Fruit fly (Drosophila melanogaster) whole organism, embryonic: ENCODE results near the gene eas.
A peak's percentile ranks its signal among the peaks of the same experiment; 100 is the strongest.

ENCODE experiments used
- Antp ChIP-seq: fragments of 200-800 bp; sonication (Bioruptor generic); optimal IDR thresholded peaks from 3 replicates; lab custom pipeline; 2016; ENCODE audit warnings: missing biosample characterization, missing genetic modification characterization
- CG10267 ChIP-seq: fragments of 200-800 bp; sonication (Bioruptor generic); optimal IDR thresholded peaks from 2 replicates; lab custom pipeline; 2018; ENCODE audit warnings: missing biosample characterization, mild to moderate bottlenecking, missing genetic modification characterization, moderate library complexity
- CG10366 ChIP-seq: fragments of 200-800 bp; sonication (Bioruptor generic); IDR thresholded peaks from 2 replicates; pipeline ENCODE4 v1.3.6; 2022; ENCODE audit warnings: missing biosample characterization, missing genetic modification characterization
- CG10462 ChIP-seq: fragments of 200-800 bp; sonication (Bioruptor generic); optimal IDR thresholded peaks from 2 replicates; lab custom pipeline; 2016; ENCODE audit warnings: missing biosample characterization, missing genetic modification characterization
- CG11695 ChIP-seq: fragments of 200-800 bp; sonication (Bioruptor generic); IDR thresholded peaks from 3 replicates; pipeline ENCODE4 v1.3.6; 2022; ENCODE audit warnings: missing biosample characterization, missing genetic modification characterization
- CG12236 ChIP-seq: fragments of 200-800 bp; sonication (Bioruptor generic); optimal IDR thresholded peaks from 2 replicates; lab custom pipeline; 2016; ENCODE audit warnings: missing biosample characterization, missing genetic modification characterization
- CG12744 ChIP-seq: fragments of 200-800 bp; sonication (Bioruptor generic); optimal IDR thresholded peaks from 2 replicates; lab custom pipeline; 2016; ENCODE audit warnings: missing biosample characterization, missing genetic modification characterization
- CG14710 ChIP-seq: fragments of 200-800 bp; sonication (Bioruptor generic); optimal IDR thresholded peaks from 3 replicates; lab custom pipeline; 2019; ENCODE audit warnings: missing biosample characterization, mild to moderate bottlenecking, missing genetic modification characterization, moderate library complexity
- CG14860 ChIP-seq: fragments of 200-800 bp; sonication (Bioruptor generic); IDR thresholded peaks from 3 replicates; pipeline ENCODE4 v1.3.6; 2022; ENCODE audit warnings: missing biosample characterization, missing genetic modification characterization; ENCODE audit not compliant: partially characterized antibody
- CG15601 ChIP-seq: fragments of 200-800 bp; sonication (Bioruptor generic); optimal IDR thresholded peaks from 3 replicates; lab custom pipeline; 2019; ENCODE audit warnings: missing biosample characterization, mild to moderate bottlenecking, missing genetic modification characterization, moderate library complexity
- CG16813 ChIP-seq: fragments of 200-800 bp; sonication (Bioruptor generic); IDR thresholded peaks from 3 replicates; pipeline ENCODE4 v1.3.6; 2022; ENCODE audit warnings: missing biosample characterization, missing genetic modification characterization; ENCODE audit not compliant: partially characterized antibody
- CG17359 ChIP-seq: fragments of 200-800 bp; sonication (Bioruptor generic); optimal IDR thresholded peaks from 3 replicates; lab custom pipeline; 2018; ENCODE audit warnings: missing biosample characterization, mild to moderate bottlenecking, missing genetic modification characterization, moderate library complexity
- CG18619 ChIP-seq: fragments of 200-800 bp; sonication (Bioruptor generic); optimal IDR thresholded peaks from 3 replicates; lab custom pipeline; 2017; ENCODE audit warnings: missing biosample characterization, mild to moderate bottlenecking, missing genetic modification characterization
- CG18764 ChIP-seq: fragments of 200-800 bp; sonication (Bioruptor generic); optimal IDR thresholded peaks from 3 replicates; lab custom pipeline; 2016; ENCODE audit warnings: missing biosample characterization, missing genetic modification characterization
- CG2116 ChIP-seq: fragments of 200-800 bp; sonication (Bioruptor generic); optimal IDR thresholded peaks from 3 replicates; lab custom pipeline; 2018; ENCODE audit warnings: missing biosample characterization, mild to moderate bottlenecking, missing genetic modification characterization
- CG2129 ChIP-seq: fragments of 200-800 bp; sonication (Bioruptor generic); IDR thresholded peaks from 2 replicates; pipeline ENCODE4 v1.3.6; 2022; ENCODE audit warnings: missing biosample characterization, missing genetic modification characterization; ENCODE audit not compliant: partially characterized antibody
- CG4282 ChIP-seq: fragments of 200-800 bp; sonication (Bioruptor generic); optimal IDR thresholded peaks from 2 replicates; lab custom pipeline; 2016; ENCODE audit warnings: missing biosample characterization, missing genetic modification characterization
- CG6254 ChIP-seq: fragments of 200-800 bp; sonication (Bioruptor generic); optimal IDR thresholded peaks from 3 replicates; lab custom pipeline; 2017; ENCODE audit warnings: mild to moderate bottlenecking, missing biosample characterization, missing genetic modification reagents, missing genetic modification characterization
- CG6813 ChIP-seq: fragments of 200-800 bp; sonication (Bioruptor generic); optimal IDR thresholded peaks from 2 replicates; lab custom pipeline; 2017; ENCODE audit warnings: missing biosample characterization, missing genetic modification characterization, mild to moderate bottlenecking, moderate library complexity, missing genetic modification reagents
- Dref ChIP-seq: fragments of 200-800 bp; sonication (Bioruptor generic); IDR thresholded peaks from 2 replicates; pipeline ENCODE4 v1.3.6; 2022; ENCODE audit warnings: missing biosample characterization, missing genetic modification characterization
- Drgx ChIP-seq: fragments of 200-800 bp; sonication (Bioruptor generic); IDR thresholded peaks from 2 replicates; pipeline ENCODE4 v1.3.6; 2022; ENCODE audit warnings: missing biosample characterization, missing genetic modification characterization
- E2f2 ChIP-seq: fragments of 200-800 bp; sonication (Bioruptor generic); IDR thresholded peaks from 2 replicates; pipeline ENCODE4 v1.3.6; 2022; ENCODE audit warnings: missing biosample characterization, missing genetic modification characterization
- Ets65A ChIP-seq: fragments of 200-800 bp; sonication (Bioruptor generic); peaks from one replicate; lab custom pipeline; 2016; ENCODE audit warnings: missing biosample characterization, missing genetic modification characterization
- GATAe ChIP-seq: fragments of 200-800 bp; sonication (Bioruptor generic); conservative IDR thresholded peaks from 2 replicates; pipeline ENCODE4 v1.3.6; 2022; ENCODE audit warnings: missing biosample characterization, missing genetic modification characterization
- HLH4C ChIP-seq: fragments of 200-800 bp; sonication (Bioruptor generic); IDR thresholded peaks from 3 replicates; pipeline ENCODE4 v1.3.6; 2022; ENCODE audit warnings: missing biosample characterization, missing genetic modification characterization; ENCODE audit not compliant: partially characterized antibody
- Hand ChIP-seq: fragments of 200-800 bp; sonication (Bioruptor generic); optimal IDR thresholded peaks from 2 replicates; lab custom pipeline; 2017; ENCODE audit warnings: mild to moderate bottlenecking, missing biosample characterization, missing genetic modification reagents, missing genetic modification characterization
- Hr78 ChIP-seq, 2 experiments: fragments of 200-800 bp in 1 of 2; fragments of >200 bp in 1 of 2; sonication (Bioruptor generic) in 1 of 2; optimal IDR thresholded peaks; 2 replicates each; lab custom pipeline; 2017 to 2019; ENCODE audit warnings: missing biosample characterization in 2 of 2, missing genetic modification characterization in 2 of 2, mild to moderate bottlenecking in 1 of 2, moderate library complexity in 1 of 2
- MBD-R2 ChIP-seq: fragments of 200-800 bp; sonication (Bioruptor generic); IDR thresholded peaks from 2 replicates; pipeline ENCODE4 v1.3.6; 2022; ENCODE audit warnings: missing biosample characterization, missing genetic modification characterization
- Myb ChIP-seq: fragments of 200-800 bp; sonication (Bioruptor generic); optimal IDR thresholded peaks from 2 replicates; lab custom pipeline; 2016; ENCODE audit warnings: missing biosample characterization, missing genetic modification characterization
- Oaz ChIP-seq: fragments of 200-800 bp; sonication (Bioruptor generic); IDR thresholded peaks from 2 replicates; pipeline ENCODE4 v1.3.6; 2022; ENCODE audit warnings: missing biosample characterization, missing genetic modification characterization
- Ptx1 ChIP-seq: fragments of 200-800 bp; sonication (Bioruptor generic); IDR thresholded peaks from 2 replicates; pipeline ENCODE4 v1.3.6; 2022; ENCODE audit warnings: missing biosample characterization, missing genetic modification characterization
- Scr ChIP-seq: fragments of 200-800 bp; sonication (Bioruptor generic); IDR thresholded peaks from 2 replicates; pipeline ENCODE4 v1.3.6; 2022; ENCODE audit warnings: missing biosample characterization, missing genetic modification characterization; ENCODE audit not compliant: partially characterized antibody
- Ssrp ChIP-seq: fragments of 200-800 bp; sonication (Bioruptor generic); optimal IDR thresholded peaks from 2 replicates; lab custom pipeline; 2018; ENCODE audit warnings: missing biosample characterization, mild to moderate bottlenecking, missing genetic modification characterization, moderate library complexity
- ase ChIP-seq: fragments of 200-800 bp; sonication (Bioruptor generic); IDR thresholded peaks from 3 replicates; pipeline ENCODE4 v1.3.6; 2022; ENCODE audit warnings: missing biosample characterization, missing genetic modification characterization
- bbx ChIP-seq: fragments of 200-800 bp; sonication (Bioruptor generic); IDR thresholded peaks from 2 replicates; pipeline ENCODE4 v1.3.6; 2022; ENCODE audit warnings: missing biosample characterization, missing genetic modification characterization; ENCODE audit not compliant: partially characterized antibody
- cg ChIP-seq: fragments of 200-800 bp; sonication (Bioruptor generic); optimal IDR thresholded peaks from 3 replicates; lab custom pipeline; 2019; ENCODE audit warnings: missing biosample characterization, mild to moderate bottlenecking, missing genetic modification characterization, moderate library complexity
- dati ChIP-seq: fragments of 200-800 bp; sonication (Bioruptor generic); IDR thresholded peaks from 2 replicates; pipeline ENCODE4 v1.3.6; 2022; ENCODE audit warnings: missing biosample characterization, missing genetic modification characterization
- dmrt11E ChIP-seq: fragments of 200-800 bp; sonication (Bioruptor generic); optimal IDR thresholded peaks from 3 replicates; lab custom pipeline; 2018; ENCODE audit warnings: missing biosample characterization, mild to moderate bottlenecking, missing genetic modification characterization, moderate library complexity
- ems ChIP-seq: fragments of 200-800 bp; sonication (Bioruptor generic); optimal IDR thresholded peaks from 3 replicates; lab custom pipeline; 2016; ENCODE audit warnings: missing biosample characterization, missing genetic modification characterization
- grn ChIP-seq: fragments of 200-800 bp; sonication (Bioruptor generic); optimal IDR thresholded peaks from 3 replicates; lab custom pipeline; 2017; ENCODE audit warnings: missing biosample characterization, missing genetic modification characterization
- gro ChIP-seq: fragments of 200-800 bp; sonication (Bioruptor generic); optimal IDR thresholded peaks from 2 replicates; lab custom pipeline; 2016; ENCODE audit warnings: missing biosample characterization, missing genetic modification characterization
- insv ChIP-seq, 2 experiments: fragments of 200-800 bp; sonication (Bioruptor generic); optimal IDR thresholded peaks; 3 replicates each; lab custom pipeline; 2016 to 2018; ENCODE audit warnings: missing biosample characterization in 2 of 2, missing genetic modification characterization in 2 of 2
- jing ChIP-seq: fragments of 200-800 bp; sonication (Bioruptor generic); optimal IDR thresholded peaks from 2 replicates; lab custom pipeline; 2018; ENCODE audit warnings: missing biosample characterization, mild to moderate bottlenecking, missing genetic modification characterization
- lmd ChIP-seq: fragments of 200-800 bp; sonication (Bioruptor generic); IDR thresholded peaks from 2 replicates; pipeline ENCODE4 v1.3.6; 2022; ENCODE audit warnings: missing biosample characterization, missing genetic modification characterization
- pfk ChIP-seq: fragments of 200-800 bp; sonication (Bioruptor generic); optimal IDR thresholded peaks from 2 replicates; lab custom pipeline; 2018; ENCODE audit warnings: missing biosample characterization, mild to moderate bottlenecking, missing genetic modification characterization, moderate library complexity
- sna ChIP-seq: fragments of 200-800 bp; sonication (Bioruptor generic); IDR thresholded peaks from 2 replicates; pipeline ENCODE4 v1.3.6; 2022; ENCODE audit warnings: missing biosample characterization, missing genetic modification characterization; ENCODE audit not compliant: partially characterized antibody
- tll ChIP-seq, 2 experiments: fragments of 200-800 bp in 1 of 2; fragments of >200 bp in 1 of 2; sonication (Bioruptor generic) in 1 of 2; optimal IDR thresholded peaks; 2 replicates each; lab custom pipeline; 2017 to 2019; ENCODE audit warnings: missing biosample characterization in 2 of 2, missing genetic modification characterization in 2 of 2, mild to moderate bottlenecking in 1 of 2, moderate library complexity in 1 of 2
- usp ChIP-seq: fragments of >200 bp; optimal IDR thresholded peaks from 2 replicates; lab custom pipeline; 2017; ENCODE audit warnings: missing biosample characterization, missing genetic modification characterization
- yki ChIP-seq: fragments of >200 bp; optimal IDR thresholded peaks from 3 replicates; lab custom pipeline; 2018

eas gene

dm6 chrX:16313078-16313875, 35.1 kb downstream of the eas start, which contains the start of the genes CG9915 and SWIP (continued):
- no peak for TF ChIP-seq Hr78 (GFP tag; optimal IDR thresholded peaks at IDR 0.05; lab: Kevin White, UChicago)
- TF ChIP-seq dmrt11E (tag; lab: Kevin White, UChicago) = peak; percentile 51
- TF ChIP-seq CG11695 = no peak
- TF ChIP-seq insv (GFP tag; optimal IDR thresholded peaks at IDR 0.05; lab: Kevin White, UChicago) = no peak
- peak; percentile 60 for TF ChIP-seq Scr (GFP tag; lab: Robert Waterston, UW)
- no peak for TF ChIP-seq tll (GFP tag; optimal IDR thresholded peaks at IDR 0.05; lab: Kevin White, UChicago)
- TF ChIP-seq Myb (GFP tag; lab: Kevin White, UChicago) = no peak
- TF ChIP-seq CG17359 (tag; lab: Kevin White, UChicago) = no peak
- TF ChIP-seq CG10366 = no peak; the same call in 1 of the 2 replicates
- TF ChIP-seq CG15601 = no peak
- no peak for TF ChIP-seq Drgx
- TF ChIP-seq Ptx1 (GFP tag; lab: Robert Waterston, UW) = no peak
- peak; percentile 2 for TF ChIP-seq gro
- TF ChIP-seq cg (GFP tag; lab: Kevin White, UChicago) = peak; percentile 66
- TF ChIP-seq MBD-R2 (GFP tag; lab: Robert Waterston, UW) = peak; percentile 27; the same call in 1 of the 2 replicates
- TF ChIP-seq ems = no peak
- TF ChIP-seq dati (GFP tag; lab: Robert Waterston, UW) = no peak
- peak; percentile 71 for TF ChIP-seq bbx (GFP tag; lab: Robert Waterston, UW)
- peak; percentile 100 for TF ChIP-seq CG18764 (GFP tag; lab: Kevin White, UChicago)
- TF ChIP-seq CG12236 (GFP tag; lab: Kevin White, UChicago) = no peak
- peak; percentile 12 for TF ChIP-seq CG18619 (GFP tag; lab: Kevin White, UChicago)
- TF ChIP-seq usp (GFP tag; lab: Kevin White, UChicago) = no peak
- TF ChIP-seq CG16813 = peak; percentile 70
- no peak for TF ChIP-seq Hand
- TF ChIP-seq CG10462 (GFP tag; lab: Kevin White, UChicago) = no peak
- TF ChIP-seq ase = no peak
- TF ChIP-seq Dref (GFP tag; lab: Robert Waterston, UW) = peak; percentile 68
- TF ChIP-seq CG2116 (GFP tag; lab: Kevin White, UChicago) = peak; percentile 76
- peak; percentile 48 for TF ChIP-seq E2f2 (GFP tag; lab: Robert Waterston, UW)
- no peak for TF ChIP-seq Antp (GFP tag; lab: Kevin White, UChicago)
- peak; percentile 83 for TF ChIP-seq HLH4C (GFP tag; lab: Robert Waterston, UW)
- TF ChIP-seq CG14710 (tag; lab: Kevin White, UChicago) = peak; percentile 40
- no peak; the same call in 1 of the 2 replicates for TF ChIP-seq lmd (GFP tag; lab: Robert Waterston, UW)
- TF ChIP-seq GATAe (GFP tag; lab: Robert Waterston, UW) = no peak
- no peak for TF ChIP-seq CG12744 (GFP tag; lab: Kevin White, UChicago)
- TF ChIP-seq sna (GFP tag; lab: Robert Waterston, UW) = peak; percentile 41; the same call in 1 of the 2 replicates
- no peak for TF ChIP-seq CG6254 (GFP tag; lab: Kevin White, UChicago)
- no peak for TF ChIP-seq CG4282 (GFP tag; lab: Kevin White, UChicago)
- TF ChIP-seq CG10267 = peak; percentile 16
- TF ChIP-seq jing = no peak
- TF ChIP-seq CG6813 (GFP tag; lab: Kevin White, UChicago) = no peak
- no peak for TF ChIP-seq yki (lab: Kevin White, UChicago)
- no peak for TF ChIP-seq Ets65A
- TF ChIP-seq CG14860 (GFP tag; lab: Robert Waterston, UW) = peak; percentile 67; the same call in 2 of the 3 replicates
- TF ChIP-seq grn = no peak
- no peak for TF ChIP-seq CG2129 (GFP tag; lab: Robert Waterston, UW)
- peak; percentile 7 for TF ChIP-seq Ssrp (tag; lab: Kevin White, UChicago)
- no peak for TF ChIP-seq Oaz (GFP tag; lab: Robert Waterston, UW)
- TF ChIP-seq pfk (GFP tag; lab: Kevin White, UChicago) = peak; percentile 97
